Worm (Caenorhabditis elegans) whole organism, midembryonic: ENCODE measurements around the gene F19C6.5.

Source experiments
- klf-2 ChIP-seq: fragments of 200-800 bp; sonication (Bioruptor generic); conservative IDR thresholded peaks from 2 replicates; pipeline ENCODE4 v1.3.6; 2022; ENCODE audit warnings: missing genetic modification reagents, missing genetic modification characterization, missing compliant biosample characterization
- ztf-29 ChIP-seq: fragments of 200-800 bp; sonication (Bioruptor generic); IDR thresholded peaks from 2 replicates; pipeline ENCODE4 v1.3.6; 2022; ENCODE audit warnings: missing genetic modification reagents, missing genetic modification characterization, missing compliant biosample characterization

DNA sequence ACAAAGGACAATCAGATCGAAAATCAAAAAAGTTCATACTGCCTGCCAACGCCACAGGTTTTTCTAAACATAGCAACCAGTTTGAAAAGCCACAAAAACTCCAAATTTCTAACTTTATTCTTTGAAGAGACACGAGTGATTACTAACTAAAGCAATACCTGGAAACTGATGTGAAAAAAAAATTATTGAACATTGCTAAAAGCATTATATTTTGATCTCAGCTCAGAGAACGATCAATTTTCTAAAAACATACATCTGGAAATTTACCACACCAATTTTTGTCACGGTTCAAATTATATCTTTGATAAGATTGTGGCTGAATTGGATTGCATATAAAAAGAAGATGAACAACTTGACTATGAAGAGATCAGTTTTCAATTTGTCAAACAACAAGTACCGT, 27.3 kb downstream of the F19C6.5 start:
- TF ChIP-seq ztf-29: no peak
- no peak for TF ChIP-seq klf-2 (GFP tag; lab: Robert Waterston, UW)
